Worm (Caenorhabditis elegans): Measurements from ENCODE around the gene dod-21.

Gene dod-21

DNA sequence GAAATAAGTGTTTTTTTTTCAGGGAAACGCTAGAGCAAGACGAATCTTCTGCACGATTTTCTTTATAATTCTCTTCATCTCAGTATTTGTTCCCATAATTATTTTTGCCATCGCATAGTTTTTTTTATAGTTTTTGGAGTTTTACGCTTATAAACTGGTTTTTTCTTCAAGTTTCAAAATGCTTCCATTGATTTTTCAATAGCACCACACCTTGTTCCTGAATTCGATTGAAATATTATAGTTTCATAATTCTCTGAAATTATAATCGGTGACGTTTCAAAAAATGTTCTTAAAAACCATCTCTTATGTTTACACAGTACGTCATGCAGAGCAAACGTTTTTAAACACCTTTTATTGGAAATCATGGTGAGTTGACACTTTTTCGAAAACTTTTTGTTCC is 43.4 kb upstream of the dod-21 start, which contains the start of gene K08D8.12:
Gene K08D8.12 (plus strand): TSS at position 301 of the 400 bp plus-strand sequence.
- TF ChIP-seq daf-16 (GFP tag; optimal IDR thresholded peaks at IDR 0.05) (no peak), daf-16 (tag; optimal IDR thresholded peaks at IDR 0.05) (peak; percentile 32), dmd-6 (GFP tag; IDR thresholded peaks at IDR 0.05) (peak; percentile 20; the same call in 1 of the 2 replicates), lin-15B (tag; optimal IDR thresholded peaks at IDR 0.05) (no peak)

DNA sequence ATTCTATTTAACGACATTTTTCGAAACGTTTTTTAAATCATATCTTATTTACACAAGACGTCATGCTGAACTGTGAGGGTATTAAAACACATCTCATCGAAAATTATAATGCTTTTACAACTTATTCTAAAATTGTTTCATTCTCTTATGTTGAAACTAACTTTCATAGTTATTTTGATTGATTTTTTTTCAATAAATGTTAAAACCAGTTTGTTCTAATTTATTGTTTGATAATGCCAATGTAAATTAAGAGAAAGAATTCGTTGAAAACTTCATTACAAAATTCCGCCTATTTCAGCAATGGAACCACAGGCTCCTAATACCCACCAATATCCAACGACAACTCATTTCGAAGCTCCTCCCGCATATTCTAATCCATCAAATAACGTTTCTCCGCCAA is 41.5 kb upstream of the dod-21 start, which contains the start of gene K08D8.11:
Gene K08D8.11 (plus strand): TSS at position 301 of the 400 bp plus-strand sequence.
- TF ChIP-seq lin-1 (GFP tag; IDR thresholded peaks at IDR 0.05) (no peak), nhr-237 (tag; optimal IDR thresholded peaks at IDR 0.05) (no peak), duxl-1 (tag; optimal IDR thresholded peaks at IDR 0.05; ENCODE audit: poor library complexity) (no peak), ztf-11 (tag; optimal IDR thresholded peaks at IDR 0.05) (no peak), dmd-6 (GFP tag; IDR thresholded peaks at IDR 0.05) (no peak), F10B5.3 (tag; optimal IDR thresholded peaks at IDR 0.05) (no peak), dmd-8 (GFP tag; IDR thresholded peaks at IDR 0.05) (no peak), nhr-25 (tag; optimal IDR thresholded peaks at IDR 0.05; ENCODE audit: borderline replicate concordance, insufficient read depth) (no peak), nhr-111 (GFP tag; optimal IDR thresholded peaks at IDR 0.05) (no peak)

DNA sequence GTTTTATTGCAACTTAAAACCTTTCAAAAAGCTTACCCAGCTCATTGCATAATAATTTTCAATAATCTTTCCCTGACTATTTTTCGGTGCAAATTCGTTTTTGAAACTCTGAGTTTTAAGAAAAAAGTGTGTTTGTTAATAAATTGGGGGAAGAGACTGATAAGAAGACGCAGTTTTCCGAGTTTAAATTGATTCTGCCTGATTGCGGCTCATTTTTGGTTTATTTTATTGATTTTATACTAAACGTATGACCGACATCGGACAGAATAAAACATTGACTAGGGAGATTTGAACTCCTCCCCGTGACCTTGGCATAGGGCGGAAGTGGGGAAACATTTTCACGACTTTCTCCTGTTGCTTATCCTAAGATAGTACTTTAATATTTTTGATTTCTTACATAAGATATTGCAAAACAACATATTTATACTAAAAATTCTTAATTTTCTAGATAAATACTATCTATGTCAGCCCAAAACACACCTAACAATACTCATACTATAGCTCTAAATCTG is 40.1 kb upstream of the dod-21 start, which contains the start of gene K08D8.7:
Gene K08D8.7 (plus strand): TSS at position 462 of the 512 bp plus-strand sequence.
- no peak for TF ChIP-seq duxl-1 (tag; optimal IDR thresholded peaks at IDR 0.05; ENCODE audit: poor library complexity)
- peak; percentile 23 for TF ChIP-seq dve-1 (tag; optimal IDR thresholded peaks at IDR 0.05; ENCODE audit: insufficient read depth)
- TF ChIP-seq daf-8 (GFP tag; IDR thresholded peaks at IDR 0.05), result no peak
- no peak for TF ChIP-seq nhr-42 (GFP tag; IDR thresholded peaks at IDR 0.05)
- TF ChIP-seq mdt-29 (GFP tag; IDR thresholded peaks at IDR 0.05), result no peak
- no peak for TF ChIP-seq Y75B8A.6 (GFP tag; IDR thresholded peaks at IDR 0.05)
- TF ChIP-seq madf-9 (GFP tag; conservative IDR thresholded peaks at IDR 0.05), result no peak
- TF ChIP-seq egl-27 (tag; optimal IDR thresholded peaks at IDR 0.05), result no peak
- TF ChIP-seq nhr-28 (tag; optimal IDR thresholded peaks at IDR 0.05), result peak; percentile 41
- TF ChIP-seq lin-39 (tag; optimal IDR thresholded peaks at IDR 0.05), result no peak
- TF ChIP-seq zag-1 (tag; optimal IDR thresholded peaks at IDR 0.05), result no peak
- no peak for TF ChIP-seq vab-7 (GFP tag; IDR thresholded peaks at IDR 0.05)
- TF ChIP-seq nhr-77 (tag; optimal IDR thresholded peaks at IDR 0.05), result no peak
- TF ChIP-seq daf-16 (GFP tag; optimal IDR thresholded peaks at IDR 0.05), result no peak
- peak; percentile 24 for TF ChIP-seq daf-16 (tag; optimal IDR thresholded peaks at IDR 0.05)
- peak; percentile 33; the same call in 1 of the 2 replicates for TF ChIP-seq dmd-6 (GFP tag; IDR thresholded peaks at IDR 0.05)
- TF ChIP-seq pqm-1 (tag; optimal IDR thresholded peaks at IDR 0.05), result peak; percentile 40
- no peak for TF ChIP-seq fkh-10 (GFP tag; optimal IDR thresholded peaks at IDR 0.05)
- no peak for TF ChIP-seq gei-8 (GFP tag; optimal IDR thresholded peaks at IDR 0.05)
- no peak for TF ChIP-seq egl-43 (GFP tag; IDR thresholded peaks at IDR 0.05)
- TF ChIP-seq dmd-8 (GFP tag; IDR thresholded peaks at IDR 0.05), result no peak
- TF ChIP-seq rbr-2 (tag; optimal IDR thresholded peaks at IDR 0.05), result no peak
- no peak for TF ChIP-seq zip-11 (GFP tag; IDR thresholded peaks at IDR 0.05)
- TF ChIP-seq daf-19 (GFP tag; conservative IDR thresholded peaks at IDR 0.05), result no peak
- TF ChIP-seq aha-1 (tag), result no peak

DNA sequence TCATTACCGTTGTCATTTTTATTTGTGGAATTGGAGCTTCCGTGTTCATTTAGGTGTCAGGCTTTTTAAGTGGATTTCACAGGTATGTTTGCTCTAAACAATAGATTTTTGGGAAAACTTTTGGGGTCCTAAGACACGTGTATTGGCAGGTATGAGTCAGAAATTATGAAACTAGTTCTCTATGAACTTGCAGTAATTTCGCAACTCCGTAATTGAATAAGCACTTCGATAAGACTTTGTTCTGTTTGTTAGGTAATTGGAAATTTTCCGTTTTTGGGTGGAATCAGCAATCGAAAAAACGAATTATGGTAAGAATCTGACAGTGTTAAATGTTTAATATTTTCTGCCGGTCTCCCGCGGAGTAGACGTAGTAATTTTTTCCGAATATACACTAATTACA is 39.4 kb upstream of the dod-21 start:
- TF ChIP-seq unc-62 (GFP tag; optimal IDR thresholded peaks at IDR 0.05 in 1 of 2) (peak in 1 of 2 experiments; percentile 74), unc-62 (tag; optimal IDR thresholded peaks at IDR 0.05) (no peak), daf-16 (GFP tag; optimal IDR thresholded peaks at IDR 0.05) (no peak), daf-16 (tag; optimal IDR thresholded peaks at IDR 0.05) (peak; percentile 17), hlh-30 (tag; optimal IDR thresholded peaks at IDR 0.05; ENCODE audit: insufficient read depth) (no peak)

Data from whole organism, L4 larva.